Fruit fly (Drosophila melanogaster) whole organism, embryonic: ENCODE data around the gene CG5273.

ENCODE experiments used
- Adf1 ChIP-seq: fragments of 200-800 bp; sonication (Bioruptor generic); IDR thresholded peaks from 2 replicates; pipeline ENCODE4 v1.3.6; 2022; ENCODE audit warnings: missing biosample characterization, missing genetic modification characterization
- C15 ChIP-seq: fragments of 200-800 bp; sonication (Bioruptor generic); IDR thresholded peaks from 3 replicates; pipeline ENCODE4 v1.3.6; 2022; ENCODE audit warnings: missing biosample characterization, missing genetic modification characterization
- CG11093 ChIP-seq: fragments of 200-800 bp; sonication (Bioruptor generic); IDR thresholded peaks from 3 replicates; pipeline ENCODE4 v1.3.6; 2022; ENCODE audit warnings: missing biosample characterization, missing genetic modification characterization
- CG11696 ChIP-seq: fragments of 200-800 bp; sonication (Bioruptor generic); IDR thresholded peaks from 2 replicates; pipeline ENCODE4 v1.3.6; 2022; ENCODE audit warnings: missing biosample characterization, missing genetic modification characterization
- CG12071 ChIP-seq: fragments of 200-800 bp; sonication (Bioruptor generic); optimal IDR thresholded peaks from 3 replicates; lab custom pipeline; 2018; ENCODE audit warnings: missing biosample characterization, mild to moderate bottlenecking, missing genetic modification characterization
- CG15514 ChIP-seq: fragments of 200-800 bp; sonication (Bioruptor generic); optimal IDR thresholded peaks from 3 replicates; lab custom pipeline; 2017; ENCODE audit warnings: missing biosample characterization, missing genetic modification characterization, mild to moderate bottlenecking, moderate library complexity, missing genetic modification reagents
- CG1603 ChIP-seq: fragments of 200-800 bp; sonication (Bioruptor generic); optimal IDR thresholded peaks from 2 replicates; lab custom pipeline; 2019; ENCODE audit warnings: missing biosample characterization, mild to moderate bottlenecking, missing genetic modification characterization, moderate library complexity
- CG18619 ChIP-seq: fragments of 200-800 bp; sonication (Bioruptor generic); optimal IDR thresholded peaks from 3 replicates; lab custom pipeline; 2017; ENCODE audit warnings: missing biosample characterization, mild to moderate bottlenecking, missing genetic modification characterization
- CG2116 ChIP-seq: fragments of 200-800 bp; sonication (Bioruptor generic); optimal IDR thresholded peaks from 3 replicates; lab custom pipeline; 2018; ENCODE audit warnings: missing biosample characterization, mild to moderate bottlenecking, missing genetic modification characterization
- CG2875 ChIP-seq: fragments of 200-800 bp; sonication (Bioruptor generic); optimal IDR thresholded peaks from 2 replicates; lab custom pipeline; 2017; ENCODE audit warnings: missing biosample characterization, mild to moderate bottlenecking, missing genetic modification characterization, missing genetic modification reagents
- CG30403 ChIP-seq: fragments of 200-800 bp; sonication (Bioruptor generic); optimal IDR thresholded peaks from 3 replicates; lab custom pipeline; 2016; ENCODE audit warnings: missing biosample characterization, missing genetic modification characterization
- CG4282 ChIP-seq: fragments of 200-800 bp; sonication (Bioruptor generic); optimal IDR thresholded peaks from 2 replicates; lab custom pipeline; 2016; ENCODE audit warnings: missing biosample characterization, missing genetic modification characterization
- CG43689 ChIP-seq: fragments of 200-800 bp; sonication (Bioruptor generic); IDR thresholded peaks from 2 replicates; pipeline ENCODE4 v1.3.6; 2022; ENCODE audit warnings: missing biosample characterization, missing genetic modification characterization
- CG6813 ChIP-seq: fragments of 200-800 bp; sonication (Bioruptor generic); optimal IDR thresholded peaks from 2 replicates; lab custom pipeline; 2017; ENCODE audit warnings: missing biosample characterization, missing genetic modification characterization, mild to moderate bottlenecking, moderate library complexity, missing genetic modification reagents
- CG7372 ChIP-seq: fragments of 200-800 bp; sonication (Bioruptor generic); IDR thresholded peaks from 2 replicates; pipeline ENCODE4 v1.3.6; 2022; ENCODE audit warnings: missing biosample characterization, missing genetic modification characterization
- CG7928 ChIP-seq: fragments of 200-800 bp; sonication (Bioruptor generic); optimal IDR thresholded peaks from 2 replicates; lab custom pipeline; 2017; ENCODE audit warnings: missing biosample characterization, mild to moderate bottlenecking, missing genetic modification characterization
- CG9437 ChIP-seq: fragments of 200-800 bp; sonication (Bioruptor generic); optimal IDR thresholded peaks from 2 replicates; lab custom pipeline; 2018; ENCODE audit warnings: missing biosample characterization, mild to moderate bottlenecking, missing genetic modification characterization
- CG9797 ChIP-seq: fragments of 200-800 bp; sonication (Bioruptor generic); optimal IDR thresholded peaks from 3 replicates; lab custom pipeline; 2018; ENCODE audit warnings: missing biosample characterization, mild to moderate bottlenecking, missing genetic modification characterization
- CkIIα-i1 ChIP-seq: fragments of 200-800 bp; sonication (Bioruptor generic); IDR thresholded peaks from 2 replicates; pipeline ENCODE4 v1.3.6; 2022; ENCODE audit warnings: missing biosample characterization, missing genetic modification characterization
- D19A ChIP-seq: fragments of 200-800 bp; optimal IDR thresholded peaks from 3 replicates; lab custom pipeline; 2019; ENCODE audit warnings: missing biosample characterization, mild to moderate bottlenecking, missing genetic modification characterization, moderate library complexity
- Deaf1 ChIP-seq: fragments of 200-800 bp; optimal IDR thresholded peaks from 3 replicates; lab custom pipeline; 2019; ENCODE audit warnings: missing biosample characterization, mild to moderate bottlenecking, missing genetic modification characterization, moderate library complexity
- Dp ChIP-seq: fragments of 200-800 bp; sonication (Bioruptor generic); optimal IDR thresholded peaks from 2 replicates; lab custom pipeline; 2018; ENCODE audit warnings: missing biosample characterization, mild to moderate bottlenecking, missing genetic modification characterization, moderate library complexity
- Dref ChIP-seq: fragments of 200-800 bp; sonication (Bioruptor generic); IDR thresholded peaks from 2 replicates; pipeline ENCODE4 v1.3.6; 2022; ENCODE audit warnings: missing biosample characterization, missing genetic modification characterization
- Ets97D ChIP-seq: fragments of 200-800 bp; sonication (Bioruptor generic); optimal IDR thresholded peaks from 3 replicates; lab custom pipeline; 2016; ENCODE audit warnings: missing biosample characterization, missing genetic modification characterization
- H15 ChIP-seq: fragments of 200-800 bp; sonication (Bioruptor generic); IDR thresholded peaks from 3 replicates; pipeline ENCODE4 v1.3.6; 2022; ENCODE audit warnings: missing biosample characterization, missing genetic modification characterization
- HHEX ChIP-seq: fragments of 200-800 bp; sonication (Bioruptor generic); optimal IDR thresholded peaks from 3 replicates; lab custom pipeline; 2017; ENCODE audit warnings: missing biosample characterization, mild to moderate bottlenecking, missing genetic modification characterization, missing genetic modification reagents
- Hr3 ChIP-seq: fragments of 200-800 bp; sonication (Bioruptor generic); optimal IDR thresholded peaks from 3 replicates; lab custom pipeline; 2016; ENCODE audit warnings: missing biosample characterization, missing genetic modification characterization
- MESR4 ChIP-seq: fragments of 200-800 bp; sonication (Bioruptor generic); optimal IDR thresholded peaks from 2 replicates; lab custom pipeline; 2018; ENCODE audit warnings: missing biosample characterization, mild to moderate bottlenecking, missing genetic modification characterization, moderate library complexity
- Max ChIP-seq: fragments of 200-800 bp; sonication (Bioruptor generic); optimal IDR thresholded peaks from 2 replicates; lab custom pipeline; 2016; ENCODE audit warnings: missing biosample characterization, mild to moderate bottlenecking, missing genetic modification characterization
- Nf-YC ChIP-seq: fragments of 200-800 bp; optimal IDR thresholded peaks from 3 replicates; lab custom pipeline; 2019; ENCODE audit warnings: missing biosample characterization, mild to moderate bottlenecking, missing genetic modification characterization, moderate library complexity
- Rfx ChIP-seq: fragments of 200-800 bp; sonication (Bioruptor generic); IDR thresholded peaks from 2 replicates; pipeline ENCODE4 v1.3.6; 2022; ENCODE audit warnings: missing biosample characterization, missing genetic modification characterization
- Spps ChIP-seq: fragments of 200-800 bp; sonication (Bioruptor generic); optimal IDR thresholded peaks from 2 replicates; lab custom pipeline; 2018; ENCODE audit warnings: missing biosample characterization, mild to moderate bottlenecking, missing genetic modification characterization
- Tbp ChIP-seq: fragments of >200 bp; optimal IDR thresholded peaks from 2 replicates; lab custom pipeline; 2018; ENCODE audit warnings: missing biosample characterization, missing genetic modification characterization
- YL-1 ChIP-seq: fragments of 200-800 bp; sonication (Bioruptor generic); optimal IDR thresholded peaks from 3 replicates; lab custom pipeline; 2017; ENCODE audit warnings: missing biosample characterization, mild to moderate bottlenecking, missing genetic modification characterization
- ac ChIP-seq: fragments of 200-800 bp; sonication (Bioruptor generic); optimal IDR thresholded peaks from 3 replicates; lab custom pipeline; 2017; ENCODE audit warnings: missing biosample characterization, mild to moderate bottlenecking, missing genetic modification characterization
- btn ChIP-seq: fragments of 200-800 bp; sonication (Bioruptor generic); optimal IDR thresholded peaks from 2 replicates; lab custom pipeline; 2016; ENCODE audit warnings: missing biosample characterization, missing genetic modification characterization
- corto ChIP-seq: fragments of 200-800 bp; sonication (Bioruptor generic); optimal IDR thresholded peaks from 2 replicates; lab custom pipeline; 2016; ENCODE audit warnings: missing biosample characterization, mild to moderate bottlenecking, missing genetic modification characterization, moderate library complexity
- fd102C ChIP-seq: fragments of 200-800 bp; sonication (Bioruptor generic); optimal IDR thresholded peaks from 2 replicates; lab custom pipeline; 2018; ENCODE audit warnings: missing biosample characterization, mild to moderate bottlenecking, missing genetic modification characterization, moderate library complexity
- fru ChIP-seq: fragments of >200 bp; optimal IDR thresholded peaks from 2 replicates; lab custom pipeline; 2017
- gem ChIP-seq: fragments of 200-800 bp; sonication (Bioruptor generic); optimal IDR thresholded peaks from 2 replicates; lab custom pipeline; 2019; ENCODE audit warnings: missing biosample characterization, mild to moderate bottlenecking, missing genetic modification characterization, moderate library complexity
- nerfin-1 ChIP-seq: fragments of 200-800 bp; sonication (Bioruptor generic); optimal IDR thresholded peaks from 3 replicates; lab custom pipeline; 2019; ENCODE audit warnings: missing biosample characterization, mild to moderate bottlenecking, missing genetic modification characterization, moderate library complexity
- pb ChIP-seq: fragments of 200-800 bp; sonication (Bioruptor generic); optimal IDR thresholded peaks from 3 replicates; lab custom pipeline; 2016; ENCODE audit warnings: missing biosample characterization, missing genetic modification characterization
- pfk ChIP-seq: fragments of 200-800 bp; sonication (Bioruptor generic); optimal IDR thresholded peaks from 2 replicates; lab custom pipeline; 2018; ENCODE audit warnings: missing biosample characterization, mild to moderate bottlenecking, missing genetic modification characterization, moderate library complexity
- ro ChIP-seq: fragments of 200-800 bp; sonication (Bioruptor generic); IDR thresholded peaks from 2 replicates; pipeline ENCODE4 v1.3.6; 2022; ENCODE audit warnings: missing biosample characterization, missing genetic modification characterization
- shn ChIP-seq: fragments of 200-800 bp; sonication (Bioruptor generic); optimal IDR thresholded peaks from 3 replicates; lab custom pipeline; 2016; ENCODE audit warnings: missing biosample characterization, missing genetic modification characterization
- slou ChIP-seq: fragments of 200-800 bp; sonication (Bioruptor generic); optimal IDR thresholded peaks from 3 replicates; lab custom pipeline; 2016; ENCODE audit warnings: missing biosample characterization, missing genetic modification characterization
- slp2 ChIP-seq: fragments of 200-800 bp; sonication (Bioruptor generic); optimal IDR thresholded peaks from 2 replicates; lab custom pipeline; 2016; ENCODE audit warnings: missing biosample characterization, missing genetic modification characterization
- stwl ChIP-seq: fragments of 200-800 bp; sonication (Bioruptor generic); optimal IDR thresholded peaks from 3 replicates; lab custom pipeline; 2018; ENCODE audit warnings: missing biosample characterization, mild to moderate bottlenecking, missing genetic modification characterization, moderate library complexity
- tgo ChIP-seq: fragments of 200-800 bp; sonication (Bioruptor generic); IDR thresholded peaks from 3 replicates; pipeline ENCODE4 v1.3.6; 2022; ENCODE audit warnings: missing biosample characterization, missing genetic modification characterization
- trem ChIP-seq: fragments of 200-800 bp; optimal IDR thresholded peaks from 3 replicates; lab custom pipeline; 2019; ENCODE audit warnings: missing biosample characterization, mild to moderate bottlenecking, missing genetic modification characterization, moderate library complexity
- unc-4 ChIP-seq: fragments of 200-800 bp; sonication (Bioruptor generic); IDR thresholded peaks from 2 replicates; pipeline ENCODE4 v1.3.6; 2022; ENCODE audit warnings: missing biosample characterization, missing genetic modification characterization; ENCODE audit not compliant: partially characterized antibody
- unpg ChIP-seq: fragments of 200-800 bp; sonication (Bioruptor generic); optimal IDR thresholded peaks from 3 replicates; lab custom pipeline; 2018; ENCODE audit warnings: missing biosample characterization, mild to moderate bottlenecking, missing genetic modification characterization, moderate library complexity
- yki ChIP-seq: fragments of >200 bp; optimal IDR thresholded peaks from 3 replicates; lab custom pipeline; 2018

Gene CG5273

dm6 chrX:805907-806306, 46.5 kb downstream of the CG5273 start, which contains the start of gene Sec22 (continued):
- TF ChIP-seq pfk (GFP tag; lab: Kevin White, UChicago), result peak; percentile 60
- no peak for TF ChIP-seq D19A (tag; lab: Kevin White, UChicago)
- TF ChIP-seq unc-4, result no peak
- peak; percentile 4 for TF ChIP-seq nerfin-1 (tag; lab: Kevin White, UChicago)
- no peak for TF ChIP-seq btn
- TF ChIP-seq CG4282, result no peak
- TF ChIP-seq CG43689, result no peak
- no peak for TF ChIP-seq Adf1
- no peak for TF ChIP-seq CG9437 (GFP tag; lab: Kevin White, UChicago)
- TF ChIP-seq CG11696 (GFP tag; lab: Robert Waterston, UW), result no peak
- TF ChIP-seq Dp (GFP tag; lab: Kevin White, UChicago), result peak; percentile 38
- TF ChIP-seq pb (GFP tag; lab: Kevin White, UChicago), result no peak
- TF ChIP-seq Deaf1 (tag; lab: Kevin White, UChicago), result peak; percentile 1
- no peak for TF ChIP-seq gem (tag; lab: Kevin White, UChicago)
- TF ChIP-seq Tbp (GFP tag; lab: Kevin White, UChicago), result no peak
- no peak for TF ChIP-seq Nf-YC (tag; lab: Kevin White, UChicago)
- TF ChIP-seq slou, result no peak
- no peak for TF ChIP-seq yki (lab: Kevin White, UChicago)
- no peak for TF ChIP-seq CG7928
- 0 out of 2 replicates have a peak, but pooled peaks have one; percentile 8 for TF ChIP-seq Rfx (GFP tag; lab: Robert Waterston, UW)
- no peak for TF ChIP-seq CkIIα-i1 (GFP tag; lab: Robert Waterston, UW)
- no peak for TF ChIP-seq Hr3 (GFP tag; lab: Kevin White, UChicago)
- TF ChIP-seq Dref (GFP tag; lab: Robert Waterston, UW), result peak; percentile 29
- no peak for TF ChIP-seq shn (GFP tag; lab: Kevin White, UChicago)
- no peak for TF ChIP-seq Max (GFP tag; lab: Kevin White, UChicago)
- TF ChIP-seq CG2875 (GFP tag; lab: Kevin White, UChicago), result no peak
- no peak for TF ChIP-seq fru (lab: Kevin White, UChicago)
- no peak for TF ChIP-seq HHEX (GFP tag; lab: Kevin White, UChicago)
- TF ChIP-seq stwl (tag; lab: Kevin White, UChicago), result peak; percentile 57
- TF ChIP-seq Ets97D (GFP tag; lab: Kevin White, UChicago), result peak; percentile 93
- TF ChIP-seq CG12071, result no peak
- TF ChIP-seq MESR4 (GFP tag; lab: Kevin White, UChicago), result peak; percentile 88
- TF ChIP-seq CG7372 (GFP tag; lab: Robert Waterston, UW), result no peak
- TF ChIP-seq corto (GFP tag; lab: Kevin White, UChicago), result no peak
- TF ChIP-seq slp2 (GFP tag; lab: Kevin White, UChicago), result no peak
- TF ChIP-seq ro, result no peak
- no peak for TF ChIP-seq tgo (GFP tag; lab: Robert Waterston, UW)
- peak; percentile 43 for TF ChIP-seq CG15514 (GFP tag; lab: Kevin White, UChicago)
- TF ChIP-seq YL-1 (GFP tag; lab: Kevin White, UChicago), result peak; percentile 51
- no peak for TF ChIP-seq CG11093 (GFP tag; lab: Robert Waterston, UW)
- TF ChIP-seq Spps (tag; lab: Kevin White, UChicago), result no peak
- no peak for TF ChIP-seq CG18619 (GFP tag; lab: Kevin White, UChicago)
- TF ChIP-seq CG2116 (GFP tag; lab: Kevin White, UChicago), result peak; percentile 37
- peak; percentile 30 for TF ChIP-seq CG6813 (GFP tag; lab: Kevin White, UChicago)
- no peak for TF ChIP-seq ac (GFP tag; lab: Kevin White, UChicago)
- TF ChIP-seq trem (tag; lab: Kevin White, UChicago), result peak; percentile 9
- peak; percentile 75 for TF ChIP-seq CG9797
- TF ChIP-seq unpg, result peak; percentile 15
- peak; percentile 54 for TF ChIP-seq CG1603 (tag; lab: Kevin White, UChicago)
- TF ChIP-seq H15 (GFP tag; lab: Robert Waterston, UW), result no peak
- no peak for TF ChIP-seq fd102C (GFP tag; lab: Kevin White, UChicago)
- TF ChIP-seq CG30403 (GFP tag; lab: Kevin White, UChicago), result no peak
- no peak for TF ChIP-seq C15 (GFP tag; lab: Robert Waterston, UW)
